Worm (Caenorhabditis elegans): ENCODE measurements around the gene daf-37.

Gene daf-37

ce11 chrII:6178743-6179129 is 29.3 kb downstream of the daf-37 start:
- TF ChIP-seq mef-2 (tag; optimal IDR thresholded peaks at IDR 0.05) (no peak), tlp-1 (tag; optimal IDR thresholded peaks at IDR 0.05) (no peak), jun-1 (tag; optimal IDR thresholded peaks at IDR 0.05) (no peak)

- TF ChIP-seq unc-86 (tag; optimal IDR thresholded peaks at IDR 0.05) (no peak), ets-5 (GFP tag; IDR thresholded peaks at IDR 0.05) (no peak), unc-130 (tag; optimal IDR thresholded peaks at IDR 0.05) (no peak), lin-14 (GFP tag; optimal IDR thresholded peaks at IDR 0.05) (peak; percentile 1), tlp-1 (tag; optimal IDR thresholded peaks at IDR 0.05) (peak; percentile 71), nhr-20 (tag; optimal IDR thresholded peaks at IDR 0.05) (no peak), nhr-71 (tag; optimal IDR thresholded peaks at IDR 0.05) (no peak), ama-1 (optimal IDR thresholded peaks at IDR 0.05) (no peak), aly-2 (tag; optimal IDR thresholded peaks at IDR 0.05) (no peak), blmp-1 (tag; optimal IDR thresholded peaks at IDR 0.05) (peak; percentile 56), elt-3 (tag; optimal IDR thresholded peaks at IDR 0.05) (peak in 2 of 6 experiments; percentile 24 to 55), Y116A8C.19 (tag; optimal IDR thresholded peaks at IDR 0.05; ENCODE audit: borderline replicate concordance) (no peak), tbx-2 (tag; optimal IDR thresholded peaks at IDR 0.05) (no peak), elt-2 (tag; optimal IDR thresholded peaks at IDR 0.05) (peak; percentile 81)
Observed at ce11 chrII:6177975-6178742, 29.9 kb downstream of the daf-37 start.

- TF ChIP-seq nhr-20 (tag; optimal IDR thresholded peaks at IDR 0.05) = peak; percentile 50
- peak; percentile 39 for TF ChIP-seq dsc-1 (tag; optimal IDR thresholded peaks at IDR 0.05)
- TF ChIP-seq nhr-85 (tag) = peak; percentile 91
- TF ChIP-seq nhr-28 (tag; optimal IDR thresholded peaks at IDR 0.05) = no peak
- TF ChIP-seq lsy-2 (tag; optimal IDR thresholded peaks at IDR 0.05) = peak in 1 of 2 experiments; percentile 31
- TF ChIP-seq nhr-76 (tag; optimal IDR thresholded peaks at IDR 0.05) = no peak
- TF ChIP-seq elt-3 (tag; optimal IDR thresholded peaks at IDR 0.05) = peak in 2 of 6 experiments; percentile 12 to 26
- no peak for TF ChIP-seq egl-13 (tag; optimal IDR thresholded peaks at IDR 0.05)
- TF ChIP-seq unc-130 (tag; optimal IDR thresholded peaks at IDR 0.05) = peak; percentile 20
- TF ChIP-seq snu-23 (GFP tag; optimal IDR thresholded peaks at IDR 0.05) = peak; percentile 30
- no peak for TF ChIP-seq efl-1 (optimal IDR thresholded peaks at IDR 0.05)
- TF ChIP-seq efl-1 (GFP tag; optimal IDR thresholded peaks at IDR 0.05 in 1 of 2) = peak in 1 of 2 experiments; percentile 40
- peak; percentile 60 for TF ChIP-seq nhr-71 (tag; optimal IDR thresholded peaks at IDR 0.05)
- no peak for TF ChIP-seq egl-27 (tag; optimal IDR thresholded peaks at IDR 0.05)
- TF ChIP-seq alr-1 (tag; optimal IDR thresholded peaks at IDR 0.05; ENCODE audit: borderline replicate concordance) = no peak
- TF ChIP-seq rnt-1 (tag; optimal IDR thresholded peaks at IDR 0.05) = peak; percentile 24
- peak; percentile 7 for TF ChIP-seq nhr-47 (tag; optimal IDR thresholded peaks at IDR 0.05)
- TF ChIP-seq lin-14 (GFP tag; optimal IDR thresholded peaks at IDR 0.05) = peak; percentile 81
- no peak for TF ChIP-seq hlh-17 (GFP tag; optimal IDR thresholded peaks at IDR 0.05; ENCODE audit: borderline replicate concordance)
- no peak for TF ChIP-seq unc-30 (tag; optimal IDR thresholded peaks at IDR 0.05)
- TF ChIP-seq nhr-90 (tag; optimal IDR thresholded peaks at IDR 0.05; ENCODE audit: poor library complexity) = no peak
- no peak for TF ChIP-seq C04F5.9 (tag; optimal IDR thresholded peaks at IDR 0.05)
- TF ChIP-seq mdl-1 (tag; optimal IDR thresholded peaks at IDR 0.05) = no peak
- no peak for TF ChIP-seq Y116A8C.19 (tag; optimal IDR thresholded peaks at IDR 0.05; ENCODE audit: borderline replicate concordance)
- peak; percentile 56 for TF ChIP-seq nhr-19 (GFP tag; conservative IDR thresholded peaks at IDR 0.05)
- peak; percentile 61 for TF ChIP-seq blmp-1 (tag; optimal IDR thresholded peaks at IDR 0.05)
- TF ChIP-seq isw-1 (GFP tag; IDR thresholded peaks at IDR 0.05) = no peak
- TF ChIP-seq lin-39 (tag; optimal IDR thresholded peaks at IDR 0.05) = peak; percentile 42
Observed at ce11 chrII:6176154-6176897, 31.7 kb downstream of the daf-37 start.

Measured in whole organism, L1 larva.